Worm (Caenorhabditis elegans) whole organism, L4/young adult: ENCODE results near the gene sup-36.
A peak's percentile ranks its signal among the peaks of the same experiment; 100 is the strongest.
"Not testable (repeated sequence)": the region's sequence is repeated elsewhere in the genome, so short reads cannot be mapped to it uniquely, and the experiment has no call there.

Experiments used
- W03F9.2 ChIP-seq: fragments of 150-350 bp; optimal IDR thresholded peaks from 2 replicates; lab custom pipeline; 2014; ENCODE audit warnings: missing biosample characterization, missing genetic modification characterization
- dao-5 ChIP-seq: sonication (generic microtip); optimal IDR thresholded peaks from 2 replicates; lab custom pipeline; 2016; ENCODE audit warnings: missing genotype, missing genetic modification characterization, moderate library complexity, missing compliant biosample characterization
- him-1 ChIP-seq: sonication (generic microtip); optimal IDR thresholded peaks from 2 replicates; lab custom pipeline; 2016; ENCODE audit warnings: missing genotype, missing genetic modification reagents, missing genetic modification characterization, missing compliant biosample characterization

The sup-36 gene

DNA sequence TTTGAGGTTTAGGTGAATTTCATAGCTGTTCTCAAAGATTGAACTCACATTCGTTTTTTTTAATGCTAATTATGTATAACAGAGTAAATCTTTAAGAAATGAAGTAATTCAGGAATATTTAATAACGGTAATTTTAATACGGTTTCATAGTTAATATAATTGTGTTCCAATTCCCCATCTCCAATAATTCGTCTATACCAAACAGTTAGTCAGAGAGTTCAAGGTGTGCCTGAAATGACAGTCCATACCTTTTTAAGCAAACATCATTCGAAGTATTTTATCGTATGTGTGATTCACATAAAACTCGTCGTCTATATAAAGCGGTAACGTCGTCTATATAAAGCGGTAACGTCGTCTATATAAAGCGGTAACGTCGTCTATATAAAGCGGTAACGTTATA, 2.7 kb upstream of the sup-36 start, which contains the start of gene nspb-5:
TSS of gene nspb-5 (plus strand) at position 301 of the 400 bp plus-strand sequence.
- TF ChIP-seq dao-5 (tag; lab: Kevin White, UChicago); him-1; W03F9.2: not testable (repeated sequence)

DNA sequence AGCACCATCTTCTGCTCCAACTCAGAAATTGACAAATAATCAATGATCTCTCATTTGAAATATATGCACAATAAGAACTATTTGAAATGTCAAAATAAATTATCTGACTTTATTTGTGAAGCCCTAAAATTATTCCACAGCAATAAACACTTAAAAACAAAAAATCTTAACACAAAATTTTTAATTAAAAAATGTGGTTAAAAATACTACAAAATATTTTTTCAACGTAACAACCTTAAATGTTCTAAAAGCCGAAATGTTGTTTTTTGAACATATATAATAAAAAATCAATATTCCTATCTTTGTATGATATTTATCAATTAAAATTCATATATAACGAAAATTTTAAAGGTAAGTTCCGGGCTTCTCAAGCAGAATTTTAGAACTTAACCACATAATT, 2.0 kb upstream of the sup-36 start, which contains the start of gene F38A5.8:
TSS of gene F38A5.8 (plus strand) at position 301 of the 400 bp plus-strand sequence.
- no peak for TF ChIP-seq W03F9.2
- no peak for TF ChIP-seq dao-5 (tag; lab: Kevin White, UChicago)
- TF ChIP-seq him-1, result no peak

DNA sequence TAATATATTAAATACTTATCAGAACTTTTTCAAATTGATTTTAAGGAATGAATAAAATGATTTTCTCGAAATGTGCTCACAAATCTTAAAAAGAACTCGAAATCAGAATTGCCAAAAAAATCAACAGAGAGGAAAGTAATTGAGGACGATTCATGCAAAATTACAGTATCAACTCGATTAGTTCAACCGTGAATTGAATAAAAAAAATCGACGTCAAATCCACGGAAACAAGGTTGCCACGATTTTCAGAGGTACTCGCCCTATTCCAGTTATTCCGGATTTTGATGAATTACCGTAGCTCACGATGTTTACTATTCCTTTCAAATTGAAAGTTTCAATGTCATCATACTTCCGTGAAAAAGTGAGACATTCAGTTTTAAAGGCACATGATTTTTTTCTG, 902 bp downstream of the sup-36 start, which contains the start of gene F15B10.3:
TSS of gene F15B10.3 (plus strand) at position 301 of the 400 bp plus-strand sequence.
- TF ChIP-seq him-1, result no peak
- no peak for TF ChIP-seq dao-5 (tag; lab: Kevin White, UChicago)
- TF ChIP-seq W03F9.2, result no peak

DNA sequence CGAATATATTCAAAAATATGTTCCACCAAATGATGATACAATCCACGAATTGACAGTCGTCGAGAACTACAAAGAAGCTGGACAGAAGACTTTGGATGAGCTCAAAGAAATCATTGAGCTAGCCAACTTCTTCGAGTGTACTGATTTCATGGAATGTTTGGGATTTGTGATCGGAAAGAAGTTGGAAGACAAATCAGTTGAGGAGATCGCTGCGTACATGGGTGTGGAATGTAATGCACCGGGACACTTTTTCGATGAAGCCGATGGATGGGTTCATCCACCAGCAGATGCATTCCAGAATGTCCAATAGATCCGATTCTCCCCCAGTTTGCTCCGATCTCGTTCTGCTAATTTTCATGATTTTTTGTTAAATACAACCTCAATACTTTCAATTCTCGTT, 2.1 kb downstream of the sup-36 start:
- TF ChIP-seq dao-5 (tag; lab: Kevin White, UChicago) (no peak), W03F9.2 (no peak), him-1 (no peak)

DNA sequence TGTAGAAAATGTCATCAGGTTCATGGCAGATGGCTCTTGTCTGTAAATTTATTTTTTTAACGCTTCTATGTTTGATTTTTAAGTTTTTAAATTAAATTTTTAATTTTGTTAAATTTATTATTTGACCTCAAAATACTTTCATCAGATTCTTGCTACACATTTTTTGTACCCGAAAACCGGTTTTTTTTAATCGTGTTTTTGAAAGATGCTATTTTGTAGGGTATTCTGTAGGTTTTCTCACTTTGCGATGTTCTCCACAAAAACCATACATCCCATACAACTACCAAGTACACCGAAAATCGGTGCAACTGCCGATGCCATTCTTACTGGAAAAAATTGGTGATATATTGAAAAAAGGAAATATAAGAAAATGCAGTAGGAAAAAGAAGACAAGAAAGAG, 4.4 kb downstream of the sup-36 start, which contains the start of gene nstp-2:
TSS of gene nstp-2 (minus strand) at position 326 of the 400 bp plus-strand sequence.
- TF ChIP-seq him-1, result no peak
- no peak for TF ChIP-seq dao-5 (tag; lab: Kevin White, UChicago)
- no peak for TF ChIP-seq W03F9.2

DNA sequence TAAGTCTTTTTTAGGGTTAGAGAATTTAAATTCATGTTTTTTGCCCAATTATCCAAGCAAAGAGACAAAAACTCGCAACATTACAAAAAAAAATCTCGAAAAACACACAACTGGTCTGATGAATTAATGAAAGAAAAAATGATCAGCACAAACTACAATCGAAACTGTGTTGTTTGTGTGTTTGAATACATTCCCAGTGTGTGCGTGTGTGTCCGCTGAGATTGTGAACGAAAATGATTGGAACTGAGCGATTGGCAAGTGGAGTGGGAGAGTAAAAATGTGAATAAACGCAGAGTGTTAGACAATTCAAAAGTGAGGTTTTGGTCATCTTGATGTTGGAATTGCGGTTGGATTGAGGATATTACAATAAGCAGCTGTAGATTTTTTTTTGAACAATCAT, 5.1 kb downstream of the sup-36 start:
- TF ChIP-seq him-1 (no peak), W03F9.2 (no peak), dao-5 (tag; lab: Kevin White, UChicago) (no peak)

DNA sequence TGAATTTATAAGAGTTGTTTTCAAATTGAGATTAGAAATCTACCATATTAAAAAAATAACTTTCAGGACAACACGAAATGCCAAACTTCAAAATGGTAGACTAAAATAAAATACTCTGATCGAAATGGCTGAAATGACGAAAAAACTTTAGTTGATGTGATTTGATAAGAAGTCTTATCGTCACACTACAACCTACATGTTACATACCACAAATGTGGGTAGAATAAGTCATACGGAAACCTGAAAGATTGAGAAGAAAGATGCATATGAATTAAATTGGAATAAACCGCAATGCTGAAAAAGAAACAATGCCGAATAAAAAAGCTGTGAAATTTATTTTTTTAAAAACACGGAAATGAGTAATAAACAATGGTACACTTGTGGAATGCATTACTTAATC, 5.6 kb downstream of the sup-36 start:
- TF ChIP-seq W03F9.2, result no peak
- no peak for TF ChIP-seq dao-5 (tag; lab: Kevin White, UChicago)
- TF ChIP-seq him-1, result no peak

DNA sequence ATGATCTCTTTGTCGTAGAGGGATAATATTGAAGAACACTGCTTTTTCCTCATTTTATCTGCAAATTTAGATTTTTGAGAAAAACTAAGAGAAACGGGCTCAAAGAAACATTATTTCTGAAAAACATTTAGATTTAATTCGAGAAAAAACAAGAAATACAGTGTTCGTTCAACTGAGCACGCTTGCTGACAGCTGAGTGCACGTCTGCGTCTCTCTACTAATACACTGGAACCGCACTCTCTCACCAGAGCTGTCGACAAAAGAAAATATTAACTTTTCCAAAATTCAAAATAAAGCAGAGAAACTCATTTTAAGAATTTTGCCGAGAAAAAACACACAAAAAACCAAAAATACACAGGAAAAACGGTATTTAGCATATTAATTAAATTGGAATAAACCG, 11.8 kb downstream of the sup-36 start, which contains the start of gene drh-1:
TSS of gene drh-1 (minus strand) at position 58 of the 400 bp plus-strand sequence.
- TF ChIP-seq him-1 (no peak), W03F9.2 (peak; percentile 16), dao-5 (tag; lab: Kevin White, UChicago) (no peak)

DNA sequence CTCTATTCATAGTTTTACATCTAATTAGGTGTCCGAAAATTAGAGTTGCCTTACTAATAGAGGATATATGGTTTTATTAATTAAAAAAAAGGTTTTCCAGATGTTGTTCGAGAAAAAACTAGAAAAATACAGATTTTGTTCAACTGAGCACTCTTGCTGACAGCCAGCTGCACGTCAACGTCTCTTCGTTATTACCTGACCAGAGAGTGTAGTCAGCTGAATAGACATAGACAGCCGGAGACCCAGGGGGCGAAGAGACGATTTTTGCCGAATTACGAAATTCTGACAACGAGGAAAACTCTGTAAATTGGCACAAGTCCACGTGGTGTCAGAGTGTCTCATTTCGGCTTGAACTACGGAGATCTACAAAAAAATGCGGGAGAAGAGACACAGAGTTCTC, 17.1 kb downstream of the sup-36 start:
- TF ChIP-seq him-1 (no peak), W03F9.2 (peak; percentile 37), dao-5 (tag; lab: Kevin White, UChicago) (no peak)

DNA sequence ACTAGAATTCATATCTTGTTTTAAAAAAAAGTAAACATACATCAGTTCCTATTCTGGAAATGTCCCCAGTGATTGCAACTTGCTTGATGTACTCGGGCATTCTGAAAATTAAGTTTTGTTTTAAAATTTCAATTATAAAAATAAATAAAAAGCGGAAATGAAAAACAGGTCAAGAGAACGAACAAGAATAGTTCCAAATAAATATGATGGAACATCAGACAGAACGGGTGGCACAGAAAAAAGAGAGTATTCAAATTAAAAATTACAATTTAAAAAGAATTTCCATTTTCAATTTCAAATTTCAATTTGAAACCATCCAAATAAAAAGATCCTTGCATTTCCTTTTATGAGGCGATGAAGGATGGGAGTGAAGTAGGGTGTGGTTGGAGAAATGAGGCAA, 19.8 kb downstream of the sup-36 start, which contains the start of gene C01B10.3:
TSS of gene C01B10.3 (minus strand) at position 101 of the 400 bp plus-strand sequence.
- TF ChIP-seq W03F9.2 (no peak), him-1 (no peak), dao-5 (tag; lab: Kevin White, UChicago) (no peak)

DNA sequence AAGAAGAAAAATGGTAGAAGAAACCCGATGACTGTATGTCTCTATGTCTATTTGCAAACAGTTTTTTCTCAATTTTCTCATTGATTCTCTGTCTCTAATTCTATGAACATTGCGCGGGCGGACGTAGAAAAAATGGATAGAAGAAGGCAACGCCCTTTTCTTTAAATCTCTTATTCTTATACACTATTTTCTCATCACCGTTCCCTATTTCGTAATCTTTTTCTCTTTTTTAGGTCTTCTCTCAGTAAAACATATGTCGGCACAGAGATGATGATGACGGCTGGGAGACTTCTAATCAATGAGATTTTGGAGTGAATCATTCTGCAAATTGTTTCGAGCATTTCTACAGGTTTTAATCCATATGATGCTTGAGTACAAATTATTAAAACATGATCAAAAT, 20.7 kb downstream of the sup-36 start:
- TF ChIP-seq W03F9.2, result no peak
- no peak for TF ChIP-seq him-1
- no peak for TF ChIP-seq dao-5 (tag; lab: Kevin White, UChicago)

DNA sequence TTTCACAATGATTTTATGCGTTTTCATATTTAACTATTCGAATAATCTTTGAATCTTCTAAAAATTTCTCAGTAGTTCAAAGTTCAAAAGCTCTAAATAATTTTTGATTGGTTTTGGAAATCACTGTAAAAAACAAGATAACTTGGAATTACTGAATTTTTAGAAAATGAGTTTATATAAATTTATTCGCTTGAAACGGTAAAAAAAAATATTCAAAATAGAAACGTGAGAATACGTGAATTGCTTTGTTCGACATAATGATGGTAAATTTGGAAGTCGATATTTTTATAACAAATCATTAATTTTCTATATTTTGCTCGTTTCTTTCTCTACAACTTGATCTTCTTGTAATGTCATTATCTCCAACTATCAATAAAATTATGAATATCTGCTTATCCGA, 21.9 kb downstream of the sup-36 start, which contains the start of gene C01B10.44:
TSS of gene C01B10.44 (plus strand) at position 301 of the 400 bp plus-strand sequence.
- no peak for TF ChIP-seq him-1
- no peak for TF ChIP-seq dao-5 (tag; lab: Kevin White, UChicago)
- TF ChIP-seq W03F9.2, result no peak

DNA sequence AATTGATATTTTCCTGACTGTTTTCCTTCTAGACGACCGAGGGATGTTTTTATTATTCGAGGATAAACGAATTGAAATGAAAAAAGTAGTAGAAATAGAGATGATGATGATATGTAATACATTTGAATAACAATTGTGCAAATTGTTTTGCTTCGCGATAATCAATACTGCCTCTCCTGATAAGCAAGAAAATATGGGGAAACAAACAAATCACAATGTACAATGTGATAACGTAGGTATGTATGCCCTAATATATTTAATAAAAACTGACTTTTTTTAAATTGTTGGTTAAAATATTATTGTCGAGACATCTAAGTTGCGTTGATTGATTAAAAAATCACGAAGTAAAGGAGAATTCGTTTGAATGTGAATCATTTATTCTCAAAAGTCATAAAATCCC, 26.3 kb downstream of the sup-36 start, which contains the start of gene cest-5.2:
TSS of gene cest-5.2 (minus strand) at position 128 of the 400 bp plus-strand sequence.
- TF ChIP-seq dao-5 (tag; lab: Kevin White, UChicago), result no peak
- no peak for TF ChIP-seq him-1
- no peak for TF ChIP-seq W03F9.2

DNA sequence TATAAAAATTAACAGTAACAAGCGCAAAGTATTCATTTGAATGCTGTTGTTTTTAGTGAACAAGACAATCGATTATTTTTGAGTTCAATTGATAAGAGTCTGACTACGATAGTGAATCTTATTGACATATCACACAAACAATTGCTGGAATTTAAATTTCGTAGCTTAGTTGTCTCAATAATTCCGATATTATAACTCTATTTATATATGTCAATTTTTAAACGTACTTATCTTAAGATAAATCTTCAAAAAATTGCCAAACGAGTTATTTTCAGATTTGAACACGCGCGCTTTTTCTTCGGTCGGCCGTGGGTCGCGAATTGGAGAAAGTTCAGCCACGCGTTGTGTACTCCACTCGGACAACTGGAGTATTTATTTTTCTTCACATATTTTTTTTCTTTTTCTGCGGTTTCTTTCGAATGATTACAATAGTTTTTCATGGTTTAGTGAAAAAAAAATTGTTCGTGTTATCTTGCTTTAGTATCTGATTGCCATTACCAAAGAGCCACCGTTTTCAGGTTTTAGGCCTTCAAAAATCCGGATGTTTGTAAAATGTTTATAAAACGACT, 30.3 kb downstream of the sup-36 start, which contains the start of the genes cest-5.1 and C01B10.9:
TSS of gene cest-5.1 (minus strand) at position 51 of the 569 bp plus-strand sequence.
TSS of gene C01B10.9 (plus strand) at position 519 of the 569 bp plus-strand sequence.
- TF ChIP-seq dao-5 (tag; lab: Kevin White, UChicago) (no peak), him-1 (no peak), W03F9.2 (peak; percentile 73)

DNA sequence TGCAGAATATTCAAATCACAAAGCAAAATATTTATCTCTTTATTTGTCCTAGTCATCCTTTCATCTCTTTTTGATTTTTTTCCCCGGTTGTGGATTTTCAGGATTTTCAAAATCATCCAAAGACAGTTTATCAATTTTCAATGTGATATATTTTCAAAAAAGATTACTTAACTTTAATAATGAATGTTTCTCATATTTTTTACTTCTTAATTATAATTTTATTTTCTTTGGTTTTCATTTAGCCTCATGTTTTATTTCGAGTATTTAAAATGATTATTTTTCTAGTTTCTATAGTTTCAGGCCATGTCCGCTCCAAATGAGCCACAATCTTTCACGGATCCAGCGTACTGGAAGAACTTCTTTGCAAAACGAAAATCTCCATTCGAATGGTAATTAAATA, 33.3 kb downstream of the sup-36 start, which contains the start of gene metl-13:
TSS of gene metl-13 (plus strand) at position 301 of the 400 bp plus-strand sequence.
- no peak for TF ChIP-seq dao-5 (tag; lab: Kevin White, UChicago)
- TF ChIP-seq him-1, result no peak
- no peak for TF ChIP-seq W03F9.2
